Fruit fly (Drosophila melanogaster) Kc167 (cell line): ENCODE data around the gene Vti1a.

ENCODE experiments used
- Myc ChIP-seq: fragments of >200 bp; optimal IDR thresholded peaks from 2 replicates; lab custom pipeline; 2017; ENCODE audit warnings: missing external identifiers
- Sin3A ChIP-seq: fragments of >200 bp; optimal IDR thresholded peaks from 2 replicates; lab custom pipeline; 2018; ENCODE audit warnings: missing external identifiers
- h ChIP-seq: fragments of >200 bp; optimal IDR thresholded peaks from 3 replicates; lab custom pipeline; 2018; ENCODE audit warnings: missing external identifiers
- insv ChIP-seq: fragments of >200 bp; optimal IDR thresholded peaks from 3 replicates; lab custom pipeline; 2018; ENCODE audit warnings: missing external identifiers
- psq ChIP-seq: fragments of >200 bp; optimal IDR thresholded peaks from 2 replicates; lab custom pipeline; 2017; ENCODE audit warnings: missing external identifiers
- ttk ChIP-seq: sonication (Bioruptor generic); optimal IDR thresholded peaks from 2 replicates; lab custom pipeline; 2017; ENCODE audit warnings: missing external identifiers

Vti1a gene

dm6 chr3L:701798-702635 lies 9.3 kb upstream of the Vti1a start:
- TF ChIP-seq ttk (lab: Kevin White, UChicago) (no peak), psq (lab: Kevin White, UChicago) (no peak), Myc (lab: Kevin White, UChicago) (no peak), h (lab: Kevin White, UChicago) (no peak), Sin3A (lab: Kevin White, UChicago) (no peak), insv (no peak)

- TF ChIP-seq h (lab: Kevin White, UChicago) (no peak), Myc (lab: Kevin White, UChicago) (no peak), Sin3A (lab: Kevin White, UChicago) (no peak), ttk (lab: Kevin White, UChicago) (no peak), psq (lab: Kevin White, UChicago) (no peak), insv (no peak)
Observed at dm6 chr3L:700160-700917, 7.6 kb upstream of the Vti1a start.

- no peak for TF ChIP-seq h (lab: Kevin White, UChicago)
- no peak for TF ChIP-seq psq (lab: Kevin White, UChicago)
- no peak for TF ChIP-seq Myc (lab: Kevin White, UChicago)
- TF ChIP-seq insv, result no peak
- TF ChIP-seq Sin3A (lab: Kevin White, UChicago), result no peak
Observed at dm6 chr3L:699368-700150, 6.8 kb upstream of the Vti1a start.

- no peak for TF ChIP-seq ttk (lab: Kevin White, UChicago)
- TF ChIP-seq h (lab: Kevin White, UChicago), result no peak
- TF ChIP-seq insv, result no peak
- TF ChIP-seq Myc (lab: Kevin White, UChicago), result no peak
Observed at dm6 chr3L:698748-699367, 6.1 kb upstream of the Vti1a start, which contains the start of gene CG13894. Gene CG13894, minus strand, starts transcription at chr3L:699144.

dm6 chr3L:697724-698123 lies 5.0 kb upstream of the Vti1a start:
- TF ChIP-seq psq (lab: Kevin White, UChicago) (no peak), ttk (lab: Kevin White, UChicago) (no peak), Myc (lab: Kevin White, UChicago) (no peak), Sin3A (lab: Kevin White, UChicago) (no peak), insv (no peak), h (lab: Kevin White, UChicago) (no peak)

- TF ChIP-seq insv (no peak), Myc (lab: Kevin White, UChicago) (no peak), psq (lab: Kevin White, UChicago) (no peak), h (lab: Kevin White, UChicago) (no peak), Sin3A (lab: Kevin White, UChicago) (no peak), ttk (lab: Kevin White, UChicago) (no peak)
Observed at dm6 chr3L:697055-697427, 4.3 kb upstream of the Vti1a start.

dm6 chr3L:696404-697054 lies 3.8 kb upstream of the Vti1a start:
- TF ChIP-seq Myc (lab: Kevin White, UChicago), result no peak
- no peak for TF ChIP-seq psq (lab: Kevin White, UChicago)
- TF ChIP-seq Sin3A (lab: Kevin White, UChicago), result no peak
- no peak for TF ChIP-seq insv
- TF ChIP-seq ttk (lab: Kevin White, UChicago), result no peak
- no peak for TF ChIP-seq h (lab: Kevin White, UChicago)

- no peak for TF ChIP-seq Myc (lab: Kevin White, UChicago)
- TF ChIP-seq h (lab: Kevin White, UChicago), result no peak
- no peak for TF ChIP-seq psq (lab: Kevin White, UChicago)
- TF ChIP-seq ttk (lab: Kevin White, UChicago), result no peak
- no peak for TF ChIP-seq insv
- TF ChIP-seq Sin3A (lab: Kevin White, UChicago), result no peak
Observed at dm6 chr3L:695510-695909, 2.8 kb upstream of the Vti1a start.

dm6 chr3L:690031-690686 lies 2.6 kb downstream of the Vti1a start, which contains the start of the genes CG32483 and RabX6:
Gene CG32483, minus strand, starts transcription at chr3L:690081.
Gene RabX6, plus strand, starts transcription at chr3L:690517.
- TF ChIP-seq Sin3A (lab: Kevin White, UChicago), result no peak
- TF ChIP-seq h (lab: Kevin White, UChicago), result no peak
- no peak for TF ChIP-seq Myc (lab: Kevin White, UChicago)
- no peak for TF ChIP-seq insv
- no peak for TF ChIP-seq ttk (lab: Kevin White, UChicago)
- no peak for TF ChIP-seq psq (lab: Kevin White, UChicago)

dm6 chr3L:687858-688257 lies 4.9 kb downstream of the Vti1a start, which contains the start of gene hiro:
Gene hiro, minus strand, starts transcription at chr3L:687958.
- TF ChIP-seq h (lab: Kevin White, UChicago), result no peak
- TF ChIP-seq Myc (lab: Kevin White, UChicago), result no peak
- no peak for TF ChIP-seq ttk (lab: Kevin White, UChicago)
- TF ChIP-seq psq (lab: Kevin White, UChicago), result no peak
- no peak for TF ChIP-seq Sin3A (lab: Kevin White, UChicago)
- TF ChIP-seq insv, result no peak
